Worm (Caenorhabditis elegans): ENCODE measurements around the gene srh-73.

DNA sequence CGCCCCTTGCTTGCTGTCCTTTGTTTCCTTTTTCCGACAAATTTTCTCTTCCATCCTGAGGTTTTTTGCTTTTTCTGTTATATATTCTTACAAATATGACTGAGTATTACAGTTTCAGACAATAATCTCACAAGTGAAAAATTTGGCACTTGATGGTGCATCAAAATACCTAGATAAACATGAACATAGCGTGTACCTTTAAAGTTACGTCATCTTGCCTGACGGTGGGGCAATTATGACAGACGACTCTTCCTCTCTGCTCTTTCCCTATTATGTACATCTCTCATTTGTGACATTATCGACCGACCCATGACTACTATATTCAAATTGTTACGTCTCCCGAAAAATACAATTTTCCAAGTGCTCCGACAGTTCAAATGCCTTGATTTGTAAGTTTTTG is 29.3 kb upstream of the srh-73 start, which contains the start of gene fbxb-102:
- TF ChIP-seq klf-2 (GFP tag; conservative IDR thresholded peaks at IDR 0.05), result no peak
- no peak for TF ChIP-seq ztf-23 (GFP tag; IDR thresholded peaks at IDR 0.05)
- TF ChIP-seq ztf-29 (GFP tag; IDR thresholded peaks at IDR 0.05), result no peak

Data from whole organism, midembryonic.